Worm (Caenorhabditis elegans) whole organism, L4 larva: ENCODE results near the gene fbxc-27.

ENCODE experiments used
- F49E8.2 ChIP-seq: sonication (generic microtip); optimal IDR thresholded peaks from 2 replicates; lab custom pipeline; 2016; ENCODE audit warnings: missing compliant biosample characterization, mild to moderate bottlenecking, missing genetic modification characterization, borderline replicate concordance
- aha-1 ChIP-seq: fragments of 150-350 bp; peaks from one replicate; lab custom pipeline; 2014; ENCODE audit warnings: missing biosample characterization, missing genetic modification characterization
- arid-1 ChIP-seq: fragments of 200-800 bp; sonication (Bioruptor generic); conservative IDR thresholded peaks from 2 replicates; pipeline ENCODE4 v1.3.6; 2022; ENCODE audit warnings: missing genetic modification reagents, missing genetic modification characterization, missing compliant biosample characterization
- attf-4 ChIP-seq: sonication (generic microtip); optimal IDR thresholded peaks from 3 replicates; lab custom pipeline; 2017; ENCODE audit warnings: missing biosample characterization, missing genetic modification characterization
- ceh-20 ChIP-seq: fragments of 200-800 bp; sonication (Bioruptor generic); IDR thresholded peaks from 2 replicates; pipeline ENCODE4 v1.3.6; 2022; ENCODE audit warnings: missing genetic modification reagents, missing genetic modification characterization, missing compliant biosample characterization
- ceh-28 ChIP-seq: fragments of 150-350 bp; optimal IDR thresholded peaks from 2 replicates; lab custom pipeline; 2014; ENCODE audit warnings: missing biosample characterization, missing genetic modification reagents, missing genetic modification characterization
- ceh-32 ChIP-seq: sonication (generic microtip); optimal IDR thresholded peaks from 2 replicates; lab custom pipeline; 2016; ENCODE audit warnings: mild to moderate bottlenecking, missing genetic modification characterization, missing compliant biosample characterization; ENCODE audit not compliant: poor library complexity
- ceh-82 ChIP-seq: sonication (generic microtip); optimal IDR thresholded peaks from 2 replicates; lab custom pipeline; 2017; ENCODE audit warnings: missing biosample characterization, missing genetic modification characterization
- ctbp-1 ChIP-seq: fragments of 200-800 bp; sonication (Bioruptor generic); IDR thresholded peaks from 2 replicates; pipeline ENCODE4 v1.3.6; 2022; ENCODE audit warnings: missing genetic modification reagents, missing genetic modification characterization, missing compliant biosample characterization
- daf-19 ChIP-seq: fragments of 200-800 bp; sonication (Bioruptor generic); conservative IDR thresholded peaks from 2 replicates; pipeline ENCODE4 v1.3.6; 2022; ENCODE audit warnings: missing genetic modification characterization, missing compliant biosample characterization
- dmd-6 ChIP-seq: fragments of 200-800 bp; sonication (Bioruptor generic); IDR thresholded peaks from 2 replicates; pipeline ENCODE4 v1.3.6; 2022; ENCODE audit warnings: missing genetic modification reagents, missing genetic modification characterization, missing compliant biosample characterization
- dmd-9 ChIP-seq: fragments of 200-800 bp; sonication (Bioruptor generic); IDR thresholded peaks from 2 replicates; pipeline ENCODE4 v1.3.6; 2022; ENCODE audit warnings: missing genetic modification reagents, missing genetic modification characterization, missing compliant biosample characterization
- egl-43 ChIP-seq: fragments of 200-800 bp; sonication (Bioruptor generic); IDR thresholded peaks from 2 replicates; pipeline ENCODE4 v1.3.6; 2022; ENCODE audit warnings: missing genetic modification reagents, missing genetic modification characterization, missing compliant biosample characterization
- fkh-10 ChIP-seq: fragments of 150-350 bp; optimal IDR thresholded peaks from 2 replicates; lab custom pipeline; 2014; ENCODE audit warnings: missing biosample characterization, missing genetic modification reagents, missing genetic modification characterization
- hlh-11 ChIP-seq: fragments of 200-800 bp; sonication (Bioruptor generic); optimal IDR thresholded peaks from 2 replicates; lab custom pipeline; 2018; ENCODE audit warnings: mild to moderate bottlenecking, missing genetic modification characterization, missing compliant biosample characterization
- jun-1 ChIP-seq: fragments of 150-350 bp; optimal IDR thresholded peaks from 2 replicates; lab custom pipeline; 2014; ENCODE audit warnings: missing biosample characterization, missing genetic modification reagents, missing genetic modification characterization
- lin-1 ChIP-seq: fragments of 200-800 bp; sonication (Bioruptor generic); IDR thresholded peaks from 2 replicates; pipeline ENCODE4 v1.3.6; 2022; ENCODE audit warnings: missing genetic modification reagents, missing genetic modification characterization, missing compliant biosample characterization
- madf-5 ChIP-seq, 2 experiments: fragments of 200-800 bp; sonication (Bioruptor generic); IDR thresholded peaks; 2 replicates each; pipeline ENCODE4 v1.3.6; 2022; ENCODE audit warnings: missing compliant biosample characterization in 2 of 2, missing genetic modification characterization in 2 of 2
- mxl-3 ChIP-seq: fragments of 200-800 bp; sonication (Bioruptor generic); optimal IDR thresholded peaks from 2 replicates; lab custom pipeline; 2018; ENCODE audit warnings: mild to moderate bottlenecking, missing genetic modification characterization, missing compliant biosample characterization
- nhr-237 ChIP-seq: sonication (generic microtip); optimal IDR thresholded peaks from 2 replicates; lab custom pipeline; 2017; ENCODE audit warnings: missing biosample characterization, missing genetic modification characterization
- nhr-28 ChIP-seq: fragments of 150-350 bp; optimal IDR thresholded peaks from 2 replicates; lab custom pipeline; 2014; ENCODE audit warnings: missing biosample characterization, missing genetic modification characterization
- nhr-6 ChIP-seq: fragments of 150-350 bp; optimal IDR thresholded peaks from 2 replicates; lab custom pipeline; 2014; ENCODE audit warnings: missing biosample characterization, missing genetic modification characterization
- nhr-76 ChIP-seq: fragments of 150-350 bp; optimal IDR thresholded peaks from 2 replicates; lab custom pipeline; 2014; ENCODE audit warnings: missing biosample characterization, missing genetic modification characterization
- nhr-77 ChIP-seq: fragments of 150-350 bp; optimal IDR thresholded peaks from 2 replicates; lab custom pipeline; 2014; ENCODE audit warnings: missing biosample characterization, missing genetic modification characterization
- pqm-1 ChIP-seq: sonication (generic microtip); optimal IDR thresholded peaks from 2 replicates; lab custom pipeline; 2017; ENCODE audit warnings: missing biosample characterization, missing genetic modification characterization
- rbr-2 ChIP-seq: sonication (generic microtip); optimal IDR thresholded peaks from 2 replicates; lab custom pipeline; 2016; ENCODE audit warnings: missing genotype, missing genetic modification characterization, missing compliant biosample characterization
- sdz-12 ChIP-seq: fragments of 200-800 bp; sonication (Bioruptor generic); optimal IDR thresholded peaks from 2 replicates; lab custom pipeline; 2018; ENCODE audit warnings: mild to moderate bottlenecking, missing genetic modification characterization, missing compliant biosample characterization
- snpc-4 ChIP-seq: fragments of 150-350 bp; optimal IDR thresholded peaks from 2 replicates; lab custom pipeline; 2014; ENCODE audit warnings: missing biosample characterization, missing genetic modification characterization
- unc-62 ChIP-seq, 3 experiments: fragments of 150-350 bp in 1 of 3; sonication (generic microtip); optimal IDR thresholded peaks in 2 of 3; peaks in 1 of 3; 1 replicate in 1 of 3; 2 replicates in 2 of 3; lab custom pipeline; 2014 to 2017; ENCODE audit warnings: missing biosample characterization in 3 of 3, missing genetic modification characterization in 3 of 3, missing genetic modification reagents in 3 of 3, missing genotype in 1 of 3
- vab-7 ChIP-seq: fragments of 200-800 bp; sonication (Bioruptor generic); IDR thresholded peaks from 2 replicates; pipeline ENCODE4 v1.3.6; 2022; ENCODE audit warnings: missing genetic modification reagents, missing genetic modification characterization, missing compliant biosample characterization
- zag-1 ChIP-seq: fragments of 150-350 bp; optimal IDR thresholded peaks from 2 replicates; lab custom pipeline; 2014; ENCODE audit warnings: missing biosample characterization, missing genetic modification characterization

The fbxc-27 gene

ce11 chrII:932718-933117 lies 23.1 kb downstream of the fbxc-27 start, which contains the start of gene acs-15:
acs-15 (plus strand) TSS chrII:933018.
- TF ChIP-seq fkh-10 (no peak), ctbp-1 (GFP tag; lab: Robert Waterston, UW) (no peak), daf-19 (no peak)

- no peak for TF ChIP-seq dmd-9
- no peak for TF ChIP-seq vab-7 (GFP tag; lab: Robert Waterston, UW)
- peak; percentile 23 for TF ChIP-seq aha-1 (tag; lab: Kevin White, UChicago)
- TF ChIP-seq unc-62 (GFP tag; optimal IDR thresholded peaks at IDR 0.05 in 1 of 2; lab: Kevin White, UChicago) = peak in 1 of 2 experiments; percentile 28
- TF ChIP-seq unc-62 (tag; optimal IDR thresholded peaks at IDR 0.05; lab: Kevin White, UChicago) = no peak
- no peak for TF ChIP-seq arid-1 (GFP tag; lab: Robert Waterston, UW)
Measured at ce11 chrII:937265-937664, 27.7 kb downstream of the fbxc-27 start.

ce11 chrII:938549-938948 lies 29.0 kb downstream of the fbxc-27 start, which contains the start of gene R07C3.3:
R07C3.3 (plus strand) TSS chrII:938849.
- no peak for TF ChIP-seq ceh-20 (GFP tag; lab: Robert Waterston, UW)
- TF ChIP-seq snpc-4 (tag; lab: Kevin White, UChicago) = no peak

ce11 chrII:940779-941178 lies 31.2 kb downstream of the fbxc-27 start, which contains the start of gene fbxc-36:
fbxc-36 (plus strand) TSS chrII:940983.
- no peak for TF ChIP-seq lin-1 (GFP tag; lab: Robert Waterston, UW)
- TF ChIP-seq ceh-82 (tag; lab: Kevin White, UChicago) = no peak
- TF ChIP-seq nhr-28 = peak; percentile 53

ce11 chrII:943773-944172 lies 34.2 kb downstream of the fbxc-27 start, which contains the start of gene clec-43:
clec-43 (plus strand) TSS chrII:944066.
- TF ChIP-seq pqm-1 (tag; lab: Kevin White, UChicago) (peak; percentile 92), nhr-77 (tag; lab: Kevin White, UChicago) (peak; percentile 36), nhr-6 (no peak), nhr-237 (tag; lab: Kevin White, UChicago) (no peak), dmd-6 (GFP tag; lab: Robert Waterston, UW) (peak; percentile 81), ceh-82 (tag; lab: Kevin White, UChicago) (no peak), hlh-11 (tag; lab: Kevin White, UChicago) (peak; percentile 32), mxl-3 (GFP tag; lab: Kevin White, UChicago) (no peak), nhr-76 (tag; lab: Kevin White, UChicago) (no peak), nhr-28 (peak; percentile 70)

- no peak for TF ChIP-seq rbr-2 (tag; lab: Kevin White, UChicago)
- TF ChIP-seq madf-5 (GFP tag; IDR thresholded peaks at IDR 0.05; lab: Robert Waterston, UW) = no peak
- no peak for TF ChIP-seq jun-1 (tag; lab: Kevin White, UChicago)
- no peak for TF ChIP-seq ceh-28 (tag; lab: Kevin White, UChicago)
- TF ChIP-seq zag-1 (tag; lab: Kevin White, UChicago) = no peak
- no peak for TF ChIP-seq ceh-32 (tag; lab: Kevin White, UChicago)
- no peak for TF ChIP-seq nhr-28
- no peak for TF ChIP-seq F49E8.2 (tag; lab: Kevin White, UChicago)
- TF ChIP-seq attf-4 = no peak
- TF ChIP-seq egl-43 (GFP tag; lab: Robert Waterston, UW) = no peak
- no peak for TF ChIP-seq sdz-12 (GFP tag; lab: Kevin White, UChicago)
Measured at ce11 chrII:948091-948490, 38.5 kb downstream of the fbxc-27 start, which contains the start of gene fbxc-32. fbxc-32 (minus strand) TSS chrII:948191.
